Fruit fly (Drosophila melanogaster): ENCODE results near the gene cas.

cas gene

dm6 chr3R:5668928-5669739 lies 47.5 kb downstream of the cas start, which contains the start of the genes Xe7 and Atg17 (continued):
- TF ChIP-seq CG14050 (GFP tag; IDR thresholded peaks at IDR 0.05) (peak; percentile 83), Pdp1 (GFP tag; optimal IDR thresholded peaks at IDR 0.05) (peak; percentile 88 to 96), Awh (GFP tag; IDR thresholded peaks at IDR 0.05) (peak; percentile 67), stc (GFP tag; IDR thresholded peaks at IDR 0.05) (peak; percentile 81; the same call in 1 of the 2 replicates), Jarid2 (GFP tag; optimal IDR thresholded peaks at IDR 0.05) (peak; percentile 58), CkIIα-i1 (GFP tag; IDR thresholded peaks at IDR 0.05) (peak; percentile 49; the same call in 1 of the 2 replicates), sr (GFP tag; IDR thresholded peaks at IDR 0.05) (peak; percentile 16; the same call in 1 of the 3 replicates), zfh2 (GFP tag; optimal IDR thresholded peaks at IDR 0.05) (peak; percentile 97), NC2α (GFP tag; optimal IDR thresholded peaks at IDR 0.05) (peak; percentile 59), row (GFP tag; IDR thresholded peaks at IDR 0.05) (peak; percentile 95), CG10267 (tag; optimal IDR thresholded peaks at IDR 0.05) (peak; percentile 87), pzg (GFP tag; optimal IDR thresholded peaks at IDR 0.05) (peak; percentile 57), ken (GFP tag; IDR thresholded peaks at IDR 0.05) (peak; percentile 92), HLH4C (GFP tag; IDR thresholded peaks at IDR 0.05; ENCODE audit: partially characterized antibody) (peak; percentile 58), stwl (tag; optimal IDR thresholded peaks at IDR 0.05) (peak; percentile 71), Sox102F (GFP tag; optimal IDR thresholded peaks at IDR 0.05) (peak; percentile 91), sug (tag; optimal IDR thresholded peaks at IDR 0.05) (peak; percentile 95), ewg (GFP tag; optimal IDR thresholded peaks at IDR 0.05) (peak; percentile 80), pros (GFP tag; optimal IDR thresholded peaks at IDR 0.05) (no peak), hbn (GFP tag; IDR thresholded peaks at IDR 0.05; ENCODE audit: partially characterized antibody) (no peak), Atf-2 (GFP tag; optimal IDR thresholded peaks at IDR 0.05) (peak; percentile 85), CG8359 (GFP tag; optimal IDR thresholded peaks at IDR 0.05; ENCODE audit: borderline replicate concordance) (peak; percentile 70), unc-4 (GFP tag; IDR thresholded peaks at IDR 0.05; ENCODE audit: partially characterized antibody) (peak; percentile 66), Optix (GFP tag; IDR thresholded peaks at IDR 0.05) (peak; percentile 81), CG11093 (GFP tag; IDR thresholded peaks at IDR 0.05) (peak; percentile 94), yki (optimal IDR thresholded peaks at IDR 0.05) (no peak), CG10565 (GFP tag; optimal IDR thresholded peaks at IDR 0.05) (peak; percentile 24), CG3163 (GFP tag; optimal IDR thresholded peaks at IDR 0.05) (peak; percentile 42), z (GFP tag; IDR thresholded peaks at IDR 0.05) (no peak), Dip2 (GFP tag; IDR thresholded peaks at IDR 0.05) (peak; percentile 52; the same call in 1 of the 2 replicates), Tbp (GFP tag; optimal IDR thresholded peaks at IDR 0.05) (no peak), CG8478 (optimal IDR thresholded peaks at IDR 0.05) (no peak), amos (GFP tag; IDR thresholded peaks at IDR 0.05; ENCODE audit: partially characterized antibody) (peak; percentile 59), dmrt11E (tag; optimal IDR thresholded peaks at IDR 0.05) (peak; percentile 86), Stat92E (GFP tag; optimal IDR thresholded peaks at IDR 0.05) (no peak), luna (GFP tag; optimal IDR thresholded peaks at IDR 0.05) (peak; percentile 74), CG43689 (GFP tag; IDR thresholded peaks at IDR 0.05) (peak; percentile 67; the same call in 1 of the 2 replicates), chinmo (GFP tag; IDR thresholded peaks at IDR 0.05; ENCODE audit: partially characterized antibody) (no peak), Fer2 (tag; optimal IDR thresholded peaks at IDR 0.05) (peak; percentile 95), MTF-1 (GFP tag; optimal IDR thresholded peaks at IDR 0.05; ENCODE audit: borderline replicate concordance) (peak; percentile 52), Doc3 (GFP tag; IDR thresholded peaks at IDR 0.05; ENCODE audit: partially characterized antibody) (peak; percentile 39; the same call in 1 of the 3 replicates), run (tag; optimal IDR thresholded peaks at IDR 0.05) (peak; percentile 55), pita (GFP tag; optimal IDR thresholded peaks at IDR 0.05) (no peak), ems (GFP tag; optimal IDR thresholded peaks at IDR 0.05) (peak; percentile 84), kni (GFP tag; optimal IDR thresholded peaks at IDR 0.05) (peak; percentile 10), Spps (tag; optimal IDR thresholded peaks at IDR 0.05) (peak; percentile 54), bsh (GFP tag; optimal IDR thresholded peaks at IDR 0.05) (peak; percentile 3 to 86)

Data from whole organism, embryonic.